Fruit fly (Drosophila melanogaster): Measurements from ENCODE around the gene Imp.

Imp gene

DNA sequence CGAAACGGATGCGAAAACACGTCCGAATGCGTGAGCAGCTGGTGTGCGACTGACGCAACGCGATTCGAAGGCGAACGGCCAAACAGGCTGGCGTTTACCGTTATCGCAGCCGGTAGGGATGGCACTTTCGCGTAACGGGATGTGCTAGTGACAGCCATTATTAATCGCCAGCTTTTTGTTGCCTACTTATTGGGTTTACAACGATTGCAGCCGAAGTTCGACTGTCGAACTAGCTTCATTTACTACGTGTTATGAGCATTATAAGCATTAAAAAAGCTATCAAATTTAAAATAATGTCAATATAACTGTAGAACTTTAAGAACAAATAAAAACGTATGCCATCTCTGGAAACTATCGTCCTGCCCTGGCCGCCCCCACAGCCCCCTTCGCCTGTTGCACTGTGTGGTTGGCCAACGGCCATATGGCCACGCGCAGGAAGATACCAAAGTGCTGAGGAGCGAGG, 66.4 kb downstream of the Imp start, which contains the start of gene Rph (continued):
- TF ChIP-seq CG8924 (tag; optimal IDR thresholded peaks at IDR 0.05) (no peak), ato (GFP tag; IDR thresholded peaks at IDR 0.05; ENCODE audit: partially characterized antibody) (no peak), CG6683 (GFP tag; optimal IDR thresholded peaks at IDR 0.05) (no peak), CG14667 (GFP tag; IDR thresholded peaks at IDR 0.05) (no peak), pros (GFP tag; optimal IDR thresholded peaks at IDR 0.05) (no peak), fu2 (GFP tag; optimal IDR thresholded peaks at IDR 0.05) (no peak), CG8089 (GFP tag; optimal IDR thresholded peaks at IDR 0.05) (no peak), zen (tag; optimal IDR thresholded peaks at IDR 0.05) (no peak), az2 (GFP tag; optimal IDR thresholded peaks at IDR 0.05) (no peak), CG17359 (tag; optimal IDR thresholded peaks at IDR 0.05) (peak; percentile 11), CG9215 (GFP tag; IDR thresholded peaks at IDR 0.05) (peak; percentile 39; the same call in 1 of the 2 replicates), cad (GFP tag; optimal IDR thresholded peaks at IDR 0.05) (no peak), Ets97D (GFP tag; optimal IDR thresholded peaks at IDR 0.05) (no peak), HLH3B (GFP tag; IDR thresholded peaks at IDR 0.05) (no peak), fd102C (GFP tag; optimal IDR thresholded peaks at IDR 0.05) (no peak), CG12219 (GFP tag; optimal IDR thresholded peaks at IDR 0.05) (no peak), CG11398 (GFP tag; optimal IDR thresholded peaks at IDR 0.05) (no peak), dan (GFP tag; IDR thresholded peaks at IDR 0.05) (no peak), CG10147 (GFP tag; optimal IDR thresholded peaks at IDR 0.05) (peak; percentile 31), hbn (GFP tag; IDR thresholded peaks at IDR 0.05; ENCODE audit: partially characterized antibody) (no peak), CG4617 (GFP tag; optimal IDR thresholded peaks at IDR 0.05; ENCODE audit: borderline replicate concordance) (no peak), CG31441 (GFP tag; IDR thresholded peaks at IDR 0.05) (no peak), dati (GFP tag; IDR thresholded peaks at IDR 0.05) (no peak), CG12659 (GFP tag; optimal IDR thresholded peaks at IDR 0.05) (peak; percentile 18), insv (GFP tag; optimal IDR thresholded peaks at IDR 0.05) (no peak), CG7928 (GFP tag; optimal IDR thresholded peaks at IDR 0.05) (no peak), CG17612 (GFP tag; IDR thresholded peaks at IDR 0.05) (no peak), CG10209 (GFP tag; optimal IDR thresholded peaks at IDR 0.05) (peak; percentile 13), croc (GFP tag; conservative IDR thresholded peaks at IDR 0.05) (no peak), CG4282 (GFP tag; optimal IDR thresholded peaks at IDR 0.05) (no peak), NC2α (GFP tag; optimal IDR thresholded peaks at IDR 0.05) (no peak), pzg (GFP tag; optimal IDR thresholded peaks at IDR 0.05) (peak; percentile 16), Side (GFP tag; optimal IDR thresholded peaks at IDR 0.05) (no peak), CG13296 (GFP tag; optimal IDR thresholded peaks at IDR 0.05) (no peak), CG32532 (GFP tag; IDR thresholded peaks at IDR 0.05) (peak; percentile 5; the same call in 1 of the 2 replicates), gt (GFP tag; IDR thresholded peaks at IDR 0.05) (no peak), lola (GFP tag; optimal IDR thresholded peaks at IDR 0.05) (no peak), zf30C (GFP tag; optimal IDR thresholded peaks at IDR 0.05) (no peak), zfh2 (GFP tag; optimal IDR thresholded peaks at IDR 0.05) (peak; percentile 27), Doc3 (GFP tag; IDR thresholded peaks at IDR 0.05; ENCODE audit: partially characterized antibody) (no peak), CG15696 (tag; optimal IDR thresholded peaks at IDR 0.05) (no peak), bbx (GFP tag; IDR thresholded peaks at IDR 0.05; ENCODE audit: partially characterized antibody) (no peak), lbe (GFP tag; optimal IDR thresholded peaks at IDR 0.05) (no peak), lov (optimal IDR thresholded peaks at IDR 0.05) (no peak), lov (GFP tag; IDR thresholded peaks at IDR 0.05) (no peak), Sox102F (GFP tag; optimal IDR thresholded peaks at IDR 0.05) (no peak), pfk (GFP tag; optimal IDR thresholded peaks at IDR 0.05) (no peak), tgo (GFP tag; IDR thresholded peaks at IDR 0.05) (no peak), psq (GFP tag; optimal IDR thresholded peaks at IDR 0.05) (no peak), CG11504 (tag; optimal IDR thresholded peaks at IDR 0.05) (peak; percentile 22), CG2875 (GFP tag; optimal IDR thresholded peaks at IDR 0.05) (no peak)
